Fruit fly (Drosophila melanogaster): ENCODE data around the gene Ubx.
A peak's percentile ranks its signal among the peaks of the same experiment; 100 is the strongest.

Gene Ubx

DNA sequence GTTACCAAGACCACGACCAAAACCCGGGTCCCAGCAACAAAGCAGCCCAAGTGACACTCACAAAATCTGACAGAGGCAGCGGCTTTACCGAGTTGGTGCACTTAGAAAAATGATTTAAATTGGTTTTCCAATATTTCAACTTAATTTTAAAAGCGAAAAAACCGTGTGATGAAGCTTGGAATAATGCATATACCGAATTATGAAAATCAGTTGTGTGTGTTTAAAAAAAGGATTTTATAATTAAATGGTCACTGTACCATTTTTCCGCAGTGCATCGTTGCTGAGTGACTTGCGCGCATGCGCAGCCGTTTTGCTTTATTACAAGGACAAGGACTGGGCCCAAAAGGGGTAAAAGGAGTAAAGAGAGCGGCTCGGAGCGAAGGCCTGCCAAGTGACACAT is 16.3 kb downstream of the Ubx start (continued):
- TF ChIP-seq CG5953 (GFP tag; IDR thresholded peaks at IDR 0.05) (no peak), dmrt99B (tag; optimal IDR thresholded peaks at IDR 0.05) (peak; percentile 24), bcd (GFP tag; optimal IDR thresholded peaks at IDR 0.05) (peak; percentile 20), klu (GFP tag; IDR thresholded peaks at IDR 0.05) (peak; percentile 21; the same call in 1 of the 2 replicates), caup (GFP tag; optimal IDR thresholded peaks at IDR 0.05; ENCODE audit: severe bottlenecking) (no peak), Xrp1 (GFP tag; IDR thresholded peaks at IDR 0.05) (peak; percentile 81), Hr51 (GFP tag; optimal IDR thresholded peaks at IDR 0.05) (peak in 1 of 2 experiments; percentile 1), vvl (GFP tag; IDR thresholded peaks at IDR 0.05) (peak; percentile 45; the same call in 1 of the 2 replicates), ro (GFP tag; IDR thresholded peaks at IDR 0.05) (peak; percentile 32; the same call in 1 of the 2 replicates), CG2678 (tag; optimal IDR thresholded peaks at IDR 0.05) (no peak), CG6689 (GFP tag; IDR thresholded peaks at IDR 0.05) (peak; percentile 41; the same call in 1 of the 2 replicates), trem (tag; optimal IDR thresholded peaks at IDR 0.05) (peak; percentile 45), lov (optimal IDR thresholded peaks at IDR 0.05) (no peak), lov (GFP tag; IDR thresholded peaks at IDR 0.05) (peak; percentile 51; the same call in 1 of the 3 replicates), cwo (GFP tag; optimal IDR thresholded peaks at IDR 0.05) (no peak), MBD-R2 (GFP tag; IDR thresholded peaks at IDR 0.05) (no peak), bsh (GFP tag; optimal IDR thresholded peaks at IDR 0.05) (no peak), tin (GFP tag; optimal IDR thresholded peaks at IDR 0.05) (peak; percentile 49), slp2 (GFP tag; optimal IDR thresholded peaks at IDR 0.05) (no peak), amos (GFP tag; IDR thresholded peaks at IDR 0.05; ENCODE audit: partially characterized antibody) (no peak), mld (GFP tag; IDR thresholded peaks at IDR 0.05; ENCODE audit: partially characterized antibody) (no peak), Chrac-16 (GFP tag; optimal IDR thresholded peaks at IDR 0.05) (peak; percentile 8), Kr (GFP tag; optimal IDR thresholded peaks at IDR 0.05) (no peak), sob (GFP tag; IDR thresholded peaks at IDR 0.05) (no peak; the same call in 1 of the 2 replicates), CG6683 (GFP tag; optimal IDR thresholded peaks at IDR 0.05) (no peak), CG15479 (GFP tag; optimal IDR thresholded peaks at IDR 0.05) (peak; percentile 41), MTF-1 (GFP tag; optimal IDR thresholded peaks at IDR 0.05; ENCODE audit: borderline replicate concordance) (no peak), CG18764 (GFP tag; optimal IDR thresholded peaks at IDR 0.05) (peak; percentile 5), prd (optimal IDR thresholded peaks at IDR 0.05) (no peak), prd (GFP tag; IDR thresholded peaks at IDR 0.05) (peak; percentile 88), pnt (GFP tag; optimal IDR thresholded peaks at IDR 0.05) (no peak), sug (tag; optimal IDR thresholded peaks at IDR 0.05) (no peak), CG4404 (GFP tag; IDR thresholded peaks at IDR 0.05) (peak; percentile 85), CG6254 (GFP tag; optimal IDR thresholded peaks at IDR 0.05) (peak; percentile 38), unc-4 (GFP tag; IDR thresholded peaks at IDR 0.05; ENCODE audit: partially characterized antibody) (no peak), Dp (GFP tag; optimal IDR thresholded peaks at IDR 0.05) (no peak), CG17829 (tag; optimal IDR thresholded peaks at IDR 0.05) (peak; percentile 64), CG31224 (GFP tag; IDR thresholded peaks at IDR 0.05) (no peak), CG12744 (GFP tag; optimal IDR thresholded peaks at IDR 0.05) (no peak), CG4730 (GFP tag; IDR thresholded peaks at IDR 0.05) (no peak), pita (GFP tag; optimal IDR thresholded peaks at IDR 0.05) (no peak), CG13624 (GFP tag; optimal IDR thresholded peaks at IDR 0.05) (no peak), ash1 (GFP tag; optimal IDR thresholded peaks at IDR 0.05) (no peak), CG10321 (GFP tag; IDR thresholded peaks at IDR 0.05) (no peak), ken (GFP tag; IDR thresholded peaks at IDR 0.05) (no peak), vnd (GFP tag; IDR thresholded peaks at IDR 0.05; ENCODE audit: partially characterized antibody) (no peak), Atf3 (GFP tag; optimal IDR thresholded peaks at IDR 0.05) (peak; percentile 0), CG10565 (GFP tag; optimal IDR thresholded peaks at IDR 0.05) (no peak), lola (GFP tag; optimal IDR thresholded peaks at IDR 0.05) (peak in 1 of 3 experiments; percentile 56), shn (GFP tag; optimal IDR thresholded peaks at IDR 0.05) (no peak)

Measured in whole organism, embryonic.